Fruit fly (Drosophila melanogaster) whole organism, embryonic: ENCODE measurements around the gene Gcna.

ENCODE experiments used
- BtbVII ChIP-seq: fragments of 200-800 bp; sonication (Bioruptor generic); optimal IDR thresholded peaks from 3 replicates; lab custom pipeline; 2017; ENCODE audit warnings: missing biosample characterization, mild to moderate bottlenecking, missing genetic modification characterization
- CG11723 ChIP-seq: fragments of 200-800 bp; sonication (Bioruptor generic); optimal IDR thresholded peaks from 2 replicates; lab custom pipeline; 2017; ENCODE audit warnings: missing biosample characterization, mild to moderate bottlenecking, missing genetic modification characterization
- CG12769 ChIP-seq: fragments of 200-800 bp; sonication (Bioruptor generic); optimal IDR thresholded peaks from 2 replicates; lab custom pipeline; 2019; ENCODE audit warnings: missing biosample characterization, mild to moderate bottlenecking, missing genetic modification characterization, moderate library complexity
- CG12942 ChIP-seq: fragments of 200-800 bp; sonication (Bioruptor generic); optimal IDR thresholded peaks from 3 replicates; lab custom pipeline; 2016; ENCODE audit warnings: missing biosample characterization, missing genetic modification characterization
- CG13624 ChIP-seq: fragments of 200-800 bp; sonication (Bioruptor generic); optimal IDR thresholded peaks from 2 replicates; lab custom pipeline; 2016; ENCODE audit warnings: missing biosample characterization, missing genetic modification characterization
- CG14965 ChIP-seq: fragments of 200-800 bp; sonication (Bioruptor generic); optimal IDR thresholded peaks from 2 replicates; lab custom pipeline; 2016; ENCODE audit warnings: missing biosample characterization, missing genetic modification characterization, borderline replicate concordance
- CG17385 ChIP-seq: fragments of 200-800 bp; sonication (Bioruptor generic); optimal IDR thresholded peaks from 3 replicates; lab custom pipeline; 2018; ENCODE audit warnings: missing biosample characterization, mild to moderate bottlenecking, missing genetic modification characterization
- CG17612 ChIP-seq: fragments of 200-800 bp; sonication (Bioruptor generic); IDR thresholded peaks from 2 replicates; pipeline ENCODE4 v1.3.6; 2022; ENCODE audit warnings: missing biosample characterization, missing genetic modification characterization
- CG18599 ChIP-seq: fragments of 200-800 bp; sonication (Bioruptor generic); optimal IDR thresholded peaks from 3 replicates; lab custom pipeline; 2017; ENCODE audit warnings: missing biosample characterization, missing genetic modification characterization, mild to moderate bottlenecking, moderate library complexity, missing genetic modification reagents
- CG18619 ChIP-seq: fragments of 200-800 bp; sonication (Bioruptor generic); optimal IDR thresholded peaks from 3 replicates; lab custom pipeline; 2017; ENCODE audit warnings: missing biosample characterization, mild to moderate bottlenecking, missing genetic modification characterization
- CG2120 ChIP-seq: fragments of 200-800 bp; sonication (Bioruptor generic); optimal IDR thresholded peaks from 3 replicates; lab custom pipeline; 2016; ENCODE audit warnings: missing biosample characterization, missing genetic modification characterization
- CG32532 ChIP-seq: fragments of 200-800 bp; sonication (Bioruptor generic); IDR thresholded peaks from 2 replicates; pipeline ENCODE4 v1.3.6; 2022; ENCODE audit warnings: missing biosample characterization, missing genetic modification characterization
- CG32767 ChIP-seq: fragments of 200-800 bp; sonication (Bioruptor generic); IDR thresholded peaks from 2 replicates; pipeline ENCODE4 v1.3.6; 2022; ENCODE audit warnings: missing biosample characterization, missing genetic modification characterization
- CG33557 ChIP-seq: fragments of 200-800 bp; sonication (Bioruptor generic); optimal IDR thresholded peaks from 2 replicates; lab custom pipeline; 2019; ENCODE audit warnings: missing biosample characterization, mild to moderate bottlenecking, missing genetic modification characterization, moderate library complexity
- CG3407 ChIP-seq: fragments of 200-800 bp; sonication (Bioruptor generic); optimal IDR thresholded peaks from 2 replicates; lab custom pipeline; 2018; ENCODE audit warnings: missing biosample characterization, mild to moderate bottlenecking, missing genetic modification characterization
- CG4360 ChIP-seq: fragments of 200-800 bp; sonication (Bioruptor generic); IDR thresholded peaks from 2 replicates; pipeline ENCODE4 v1.3.6; 2022; ENCODE audit warnings: missing biosample characterization, missing genetic modification characterization
- CG7357 ChIP-seq: fragments of 200-800 bp; sonication (Bioruptor generic); IDR thresholded peaks from 3 replicates; pipeline ENCODE4 v1.3.6; 2022; ENCODE audit warnings: missing biosample characterization, missing genetic modification characterization
- CG7745 ChIP-seq: fragments of 200-800 bp; sonication (Bioruptor generic); optimal IDR thresholded peaks from 2 replicates; lab custom pipeline; 2018; ENCODE audit warnings: missing biosample characterization, mild to moderate bottlenecking, missing genetic modification characterization, moderate library complexity
- CG7839 ChIP-seq: fragments of 200-800 bp; sonication (Bioruptor generic); optimal IDR thresholded peaks from 3 replicates; lab custom pipeline; 2018; ENCODE audit warnings: missing biosample characterization, mild to moderate bottlenecking, missing genetic modification characterization, moderate library complexity
- CG7987 ChIP-seq: fragments of 200-800 bp; sonication (Bioruptor generic); optimal IDR thresholded peaks from 2 replicates; lab custom pipeline; 2018; ENCODE audit warnings: missing biosample characterization, mild to moderate bottlenecking, missing genetic modification characterization, moderate library complexity
- CrebB ChIP-seq: fragments of 200-800 bp; sonication (Bioruptor generic); optimal IDR thresholded peaks from 3 replicates; lab custom pipeline; 2018; ENCODE audit warnings: missing biosample characterization, mild to moderate bottlenecking, missing genetic modification characterization
- Dad ChIP-seq: fragments of 200-800 bp; sonication (Bioruptor generic); optimal IDR thresholded peaks from 3 replicates; lab custom pipeline; 2016; ENCODE audit warnings: missing biosample characterization, missing genetic modification characterization
- Deaf1 ChIP-seq: fragments of 200-800 bp; optimal IDR thresholded peaks from 3 replicates; lab custom pipeline; 2019; ENCODE audit warnings: missing biosample characterization, mild to moderate bottlenecking, missing genetic modification characterization, moderate library complexity
- Dll ChIP-seq: fragments of 200-800 bp; sonication (Bioruptor generic); IDR thresholded peaks from 4 replicates; pipeline ENCODE4 v1.3.6; 2022; ENCODE audit warnings: missing biosample characterization, missing genetic modification characterization; ENCODE audit not compliant: partially characterized antibody
- Dp ChIP-seq: fragments of 200-800 bp; sonication (Bioruptor generic); optimal IDR thresholded peaks from 2 replicates; lab custom pipeline; 2018; ENCODE audit warnings: missing biosample characterization, mild to moderate bottlenecking, missing genetic modification characterization, moderate library complexity
- E2f2 ChIP-seq: fragments of 200-800 bp; sonication (Bioruptor generic); IDR thresholded peaks from 2 replicates; pipeline ENCODE4 v1.3.6; 2022; ENCODE audit warnings: missing biosample characterization, missing genetic modification characterization
- Ets97D ChIP-seq: fragments of 200-800 bp; sonication (Bioruptor generic); optimal IDR thresholded peaks from 3 replicates; lab custom pipeline; 2016; ENCODE audit warnings: missing biosample characterization, missing genetic modification characterization
- HmgZ ChIP-seq: fragments of 200-800 bp; sonication (Bioruptor generic); optimal IDR thresholded peaks from 2 replicates; lab custom pipeline; 2018; ENCODE audit warnings: missing biosample characterization, mild to moderate bottlenecking, missing genetic modification characterization
- Hmr ChIP-seq: fragments of 200-800 bp; sonication (Bioruptor generic); optimal IDR thresholded peaks from 3 replicates; lab custom pipeline; 2017; ENCODE audit warnings: mild to moderate bottlenecking, missing biosample characterization, missing genetic modification reagents, missing genetic modification characterization
- Hmx ChIP-seq: fragments of 200-800 bp; sonication (Bioruptor generic); optimal IDR thresholded peaks from 2 replicates; lab custom pipeline; 2016; ENCODE audit warnings: missing biosample characterization, missing genetic modification characterization
- Med ChIP-seq: fragments of 200-800 bp; sonication (Bioruptor generic); peaks from one replicate; lab custom pipeline; 2016; ENCODE audit warnings: missing biosample characterization, missing genetic modification characterization, mild to moderate bottlenecking, inconsistent platforms, moderate library complexity
- Nf-YC ChIP-seq: fragments of 200-800 bp; optimal IDR thresholded peaks from 3 replicates; lab custom pipeline; 2019; ENCODE audit warnings: missing biosample characterization, mild to moderate bottlenecking, missing genetic modification characterization, moderate library complexity
- Sin3A ChIP-seq: fragments of >200 bp; optimal IDR thresholded peaks from 2 replicates; lab custom pipeline; 2018
- Sry-δ ChIP-seq: fragments of 200-800 bp; sonication (Bioruptor generic); optimal IDR thresholded peaks from 2 replicates; lab custom pipeline; 2016; ENCODE audit warnings: missing biosample characterization, missing genetic modification characterization
- YL-1 ChIP-seq: fragments of 200-800 bp; sonication (Bioruptor generic); optimal IDR thresholded peaks from 3 replicates; lab custom pipeline; 2017; ENCODE audit warnings: missing biosample characterization, mild to moderate bottlenecking, missing genetic modification characterization
- btn ChIP-seq: fragments of 200-800 bp; sonication (Bioruptor generic); optimal IDR thresholded peaks from 2 replicates; lab custom pipeline; 2016; ENCODE audit warnings: missing biosample characterization, missing genetic modification characterization
- gcm ChIP-seq: fragments of 200-800 bp; sonication (Bioruptor generic); optimal IDR thresholded peaks from 2 replicates; lab custom pipeline; 2019; ENCODE audit warnings: missing biosample characterization, mild to moderate bottlenecking, missing genetic modification characterization, moderate library complexity
- gsb-n ChIP-seq: fragments of 200-800 bp; sonication (Bioruptor generic); optimal IDR thresholded peaks from 3 replicates; lab custom pipeline; 2018; ENCODE audit warnings: missing biosample characterization, mild to moderate bottlenecking, missing genetic modification characterization
- hkb ChIP-seq, 2 experiments: fragments of 200-800 bp in 1 of 2; fragments of >200 bp in 1 of 2; sonication (Bioruptor generic) in 1 of 2; IDR thresholded peaks in 1 of 2; optimal IDR thresholded peaks in 1 of 2; 2 replicates each; pipeline versions ENCODE4 v1.3.6 to Lab custom; 2017 to 2022; ENCODE audit warnings: missing biosample characterization in 1 of 2, missing genetic modification characterization in 1 of 2
- maf-S ChIP-seq: fragments of 200-800 bp; sonication (Bioruptor generic); optimal IDR thresholded peaks from 2 replicates; lab custom pipeline; 2016; ENCODE audit warnings: missing biosample characterization, missing genetic modification characterization
- nerfin-1 ChIP-seq: fragments of 200-800 bp; sonication (Bioruptor generic); optimal IDR thresholded peaks from 3 replicates; lab custom pipeline; 2019; ENCODE audit warnings: missing biosample characterization, mild to moderate bottlenecking, missing genetic modification characterization, moderate library complexity
- nmo ChIP-seq: fragments of 200-800 bp; sonication (Bioruptor generic); optimal IDR thresholded peaks from 2 replicates; lab custom pipeline; 2018; ENCODE audit warnings: missing biosample characterization, mild to moderate bottlenecking, missing genetic modification characterization, moderate library complexity
- pros ChIP-seq: fragments of 200-800 bp; sonication (Bioruptor generic); optimal IDR thresholded peaks from 3 replicates; lab custom pipeline; 2019; ENCODE audit warnings: missing biosample characterization, mild to moderate bottlenecking, missing genetic modification characterization, moderate library complexity
- psq ChIP-seq: fragments of 200-800 bp; sonication (Bioruptor generic); optimal IDR thresholded peaks from 2 replicates; lab custom pipeline; 2017; ENCODE audit warnings: missing biosample characterization, missing genetic modification characterization
- ranshi ChIP-seq: fragments of 200-800 bp; sonication (Bioruptor generic); IDR thresholded peaks from 2 replicates; pipeline ENCODE4 v1.3.6; 2022; ENCODE audit warnings: missing biosample characterization, missing genetic modification characterization
- sens-2 ChIP-seq: fragments of 200-800 bp; sonication (Bioruptor generic); IDR thresholded peaks from 2 replicates; pipeline ENCODE4 v1.3.6; 2022; ENCODE audit warnings: missing biosample characterization, missing genetic modification characterization
- trem ChIP-seq: fragments of 200-800 bp; optimal IDR thresholded peaks from 3 replicates; lab custom pipeline; 2019; ENCODE audit warnings: missing biosample characterization, mild to moderate bottlenecking, missing genetic modification characterization, moderate library complexity
- tup ChIP-seq: fragments of 200-800 bp; sonication (Bioruptor generic); optimal IDR thresholded peaks from 2 replicates; lab custom pipeline; 2016; ENCODE audit warnings: missing biosample characterization, mild to moderate bottlenecking, missing genetic modification characterization, moderate library complexity
- unpg ChIP-seq: fragments of 200-800 bp; sonication (Bioruptor generic); optimal IDR thresholded peaks from 3 replicates; lab custom pipeline; 2018; ENCODE audit warnings: missing biosample characterization, mild to moderate bottlenecking, missing genetic modification characterization, moderate library complexity
- zen ChIP-seq: fragments of 200-800 bp; sonication (Bioruptor generic); optimal IDR thresholded peaks from 3 replicates; lab custom pipeline; 2018; ENCODE audit warnings: missing biosample characterization, mild to moderate bottlenecking, missing genetic modification characterization, moderate library complexity

Gene Gcna

dm6 chrX:1873515-1874126 is 8.0 kb upstream of the Gcna start, which contains the start of the genes Pgam5 and Vps26:
Gene Pgam5, minus strand, starts transcription at chrX:1873565.
Gene Vps26, plus strand, starts transcription at chrX:1873853.
- TF ChIP-seq Hmr (no peak), tup (GFP tag; lab: Kevin White, UChicago) (no peak), CG32767 (no peak), CG7745 (tag; lab: Kevin White, UChicago) (no peak), Dp (GFP tag; lab: Kevin White, UChicago) (peak; percentile 21), CG3407 (GFP tag; lab: Kevin White, UChicago) (no peak), BtbVII (GFP tag; lab: Kevin White, UChicago) (no peak), E2f2 (GFP tag; lab: Robert Waterston, UW) (peak; percentile 19; the same call in 1 of the 2 replicates), nmo (GFP tag; lab: Kevin White, UChicago) (peak; percentile 47), unpg (GFP tag; lab: Kevin White, UChicago) (no peak), CG12769 (tag; lab: Kevin White, UChicago) (no peak), Ets97D (GFP tag; lab: Kevin White, UChicago) (peak; percentile 49), gcm (GFP tag; lab: Kevin White, UChicago) (no peak), CG12942 (GFP tag; lab: Kevin White, UChicago) (no peak), CG33557 (GFP tag; lab: Kevin White, UChicago) (no peak), CG17385 (GFP tag; lab: Kevin White, UChicago) (peak; percentile 95), CG2120 (GFP tag; lab: Kevin White, UChicago) (no peak), Nf-YC (tag; lab: Kevin White, UChicago) (peak; percentile 12), CG13624 (GFP tag; lab: Kevin White, UChicago) (peak; percentile 21), ranshi (no peak), CG4360 (GFP tag; lab: Robert Waterston, UW) (no peak), sens-2 (GFP tag; lab: Robert Waterston, UW) (no peak), CG17612 (GFP tag; lab: Robert Waterston, UW) (no peak), CG32532 (GFP tag; lab: Robert Waterston, UW) (no peak), Sry-δ (GFP tag; lab: Kevin White, UChicago) (peak; percentile 38), CG18619 (GFP tag; lab: Kevin White, UChicago) (no peak), Dad (no peak), CG7839 (tag; lab: Kevin White, UChicago) (no peak), YL-1 (GFP tag; lab: Kevin White, UChicago) (peak; percentile 72), maf-S (GFP tag; lab: Kevin White, UChicago) (no peak), Med (GFP tag; lab: Kevin White, UChicago) (peak; percentile 73), psq (GFP tag; lab: Kevin White, UChicago) (no peak), pros (GFP tag; lab: Kevin White, UChicago) (no peak), Sin3A (lab: Kevin White, UChicago) (peak; percentile 51), btn (GFP tag; lab: Kevin White, UChicago) (no peak), CrebB (tag; lab: Kevin White, UChicago) (no peak), HmgZ (tag; lab: Kevin White, UChicago) (no peak), CG7987 (GFP tag; lab: Kevin White, UChicago) (no peak), Hmx (GFP tag; lab: Kevin White, UChicago) (no peak), hkb (optimal IDR thresholded peaks at IDR 0.05; lab: Kevin White, UChicago) (peak; percentile 15), hkb (GFP tag; IDR thresholded peaks at IDR 0.05; lab: Robert Waterston, UW) (no peak), Dll (GFP tag; lab: Robert Waterston, UW) (0 out of 4 replicates have a peak, but pooled peaks have one; percentile 21), CG7357 (GFP tag; lab: Robert Waterston, UW) (no peak), CG18599 (no peak), nerfin-1 (peak; percentile 91), CG14965 (no peak), trem (tag; lab: Kevin White, UChicago) (peak; percentile 60), CG11723 (GFP tag; lab: Kevin White, UChicago) (no peak), gsb-n (tag; lab: Kevin White, UChicago) (peak; percentile 71), zen (tag; lab: Kevin White, UChicago) (peak; percentile 26), Deaf1 (tag; lab: Kevin White, UChicago) (no peak)
